Fruit fly (Drosophila melanogaster) whole organism, embryonic: Measurements from ENCODE around the gene wit.

Experiments used
- Bdp1 ChIP-seq: fragments of 200-800 bp; sonication (Bioruptor generic); optimal IDR thresholded peaks from 3 replicates; lab custom pipeline; 2016; ENCODE audit warnings: missing biosample characterization, missing genetic modification characterization
- CG10654 ChIP-seq: fragments of 200-800 bp; sonication (Bioruptor generic); optimal IDR thresholded peaks from 2 replicates; lab custom pipeline; 2016; ENCODE audit warnings: missing biosample characterization, missing genetic modification characterization
- CG11723 ChIP-seq: fragments of 200-800 bp; sonication (Bioruptor generic); optimal IDR thresholded peaks from 2 replicates; lab custom pipeline; 2017; ENCODE audit warnings: missing biosample characterization, mild to moderate bottlenecking, missing genetic modification characterization
- CG12236 ChIP-seq: fragments of 200-800 bp; sonication (Bioruptor generic); optimal IDR thresholded peaks from 2 replicates; lab custom pipeline; 2016; ENCODE audit warnings: missing biosample characterization, missing genetic modification characterization
- CG12769 ChIP-seq: fragments of 200-800 bp; sonication (Bioruptor generic); optimal IDR thresholded peaks from 2 replicates; lab custom pipeline; 2019; ENCODE audit warnings: missing biosample characterization, mild to moderate bottlenecking, missing genetic modification characterization, moderate library complexity
- CG17568 ChIP-seq: fragments of 200-800 bp; sonication (Bioruptor generic); optimal IDR thresholded peaks from 2 replicates; lab custom pipeline; 2018; ENCODE audit warnings: missing biosample characterization, mild to moderate bottlenecking, missing genetic modification characterization, moderate library complexity
- CG17612 ChIP-seq: fragments of 200-800 bp; sonication (Bioruptor generic); IDR thresholded peaks from 2 replicates; pipeline ENCODE4 v1.3.6; 2022; ENCODE audit warnings: missing biosample characterization, missing genetic modification characterization
- CG18619 ChIP-seq: fragments of 200-800 bp; sonication (Bioruptor generic); optimal IDR thresholded peaks from 3 replicates; lab custom pipeline; 2017; ENCODE audit warnings: missing biosample characterization, mild to moderate bottlenecking, missing genetic modification characterization
- CG18764 ChIP-seq: fragments of 200-800 bp; sonication (Bioruptor generic); optimal IDR thresholded peaks from 3 replicates; lab custom pipeline; 2016; ENCODE audit warnings: missing biosample characterization, missing genetic modification characterization
- CG2199 ChIP-seq: fragments of 200-800 bp; sonication (Bioruptor generic); IDR thresholded peaks from 3 replicates; pipeline ENCODE4 v1.3.6; 2022; ENCODE audit warnings: missing biosample characterization, missing genetic modification characterization
- CG2202 ChIP-seq: fragments of 200-800 bp; sonication (Bioruptor generic); optimal IDR thresholded peaks from 2 replicates; lab custom pipeline; 2018; ENCODE audit warnings: missing biosample characterization, mild to moderate bottlenecking, missing genetic modification characterization
- CG32532 ChIP-seq: fragments of 200-800 bp; sonication (Bioruptor generic); IDR thresholded peaks from 2 replicates; pipeline ENCODE4 v1.3.6; 2022; ENCODE audit warnings: missing biosample characterization, missing genetic modification characterization
- CG5180 ChIP-seq: fragments of 200-800 bp; sonication (Bioruptor generic); optimal IDR thresholded peaks from 3 replicates; lab custom pipeline; 2017; ENCODE audit warnings: missing biosample characterization, missing genetic modification characterization, mild to moderate bottlenecking, moderate library complexity, missing genetic modification reagents
- CG6254 ChIP-seq: fragments of 200-800 bp; sonication (Bioruptor generic); optimal IDR thresholded peaks from 3 replicates; lab custom pipeline; 2017; ENCODE audit warnings: mild to moderate bottlenecking, missing biosample characterization, missing genetic modification reagents, missing genetic modification characterization
- CG7928 ChIP-seq: fragments of 200-800 bp; sonication (Bioruptor generic); optimal IDR thresholded peaks from 2 replicates; lab custom pipeline; 2017; ENCODE audit warnings: missing biosample characterization, mild to moderate bottlenecking, missing genetic modification characterization
- CG9817 ChIP-seq: fragments of 200-800 bp; sonication (Bioruptor generic); optimal IDR thresholded peaks from 2 replicates; lab custom pipeline; 2018; ENCODE audit warnings: missing biosample characterization, mild to moderate bottlenecking, missing genetic modification characterization, moderate library complexity
- Doc2 ChIP-seq: fragments of 200-800 bp; sonication (Bioruptor generic); IDR thresholded peaks from 2 replicates; pipeline ENCODE4 v1.3.6; 2022; ENCODE audit warnings: missing biosample characterization, missing genetic modification characterization
- Dref ChIP-seq: fragments of 200-800 bp; sonication (Bioruptor generic); IDR thresholded peaks from 2 replicates; pipeline ENCODE4 v1.3.6; 2022; ENCODE audit warnings: missing biosample characterization, missing genetic modification characterization
- Hand ChIP-seq: fragments of 200-800 bp; sonication (Bioruptor generic); optimal IDR thresholded peaks from 2 replicates; lab custom pipeline; 2017; ENCODE audit warnings: mild to moderate bottlenecking, missing biosample characterization, missing genetic modification reagents, missing genetic modification characterization
- Hmr ChIP-seq: fragments of 200-800 bp; sonication (Bioruptor generic); optimal IDR thresholded peaks from 3 replicates; lab custom pipeline; 2017; ENCODE audit warnings: mild to moderate bottlenecking, missing biosample characterization, missing genetic modification reagents, missing genetic modification characterization
- Myb ChIP-seq: fragments of 200-800 bp; sonication (Bioruptor generic); optimal IDR thresholded peaks from 2 replicates; lab custom pipeline; 2016; ENCODE audit warnings: missing biosample characterization, missing genetic modification characterization
- NK7.1 ChIP-seq: fragments of 200-800 bp; sonication (Bioruptor generic); optimal IDR thresholded peaks from 3 replicates; lab custom pipeline; 2016; ENCODE audit warnings: missing biosample characterization, missing genetic modification characterization
- Neu2 ChIP-seq: fragments of 200-800 bp; sonication (Bioruptor generic); optimal IDR thresholded peaks from 3 replicates; lab custom pipeline; 2016; ENCODE audit warnings: missing biosample characterization, missing genetic modification characterization, borderline replicate concordance
- Nf-YB ChIP-seq: fragments of 200-800 bp; sonication (Bioruptor generic); optimal IDR thresholded peaks from 3 replicates; lab custom pipeline; 2019; ENCODE audit warnings: missing biosample characterization, mild to moderate bottlenecking, missing genetic modification characterization, moderate library complexity
- Scr ChIP-seq: fragments of 200-800 bp; sonication (Bioruptor generic); IDR thresholded peaks from 2 replicates; pipeline ENCODE4 v1.3.6; 2022; ENCODE audit warnings: missing biosample characterization, missing genetic modification characterization; ENCODE audit not compliant: partially characterized antibody
- Sox100B ChIP-seq: fragments of 200-800 bp; sonication (Bioruptor generic); optimal IDR thresholded peaks from 3 replicates; lab custom pipeline; 2018; ENCODE audit warnings: missing biosample characterization, mild to moderate bottlenecking, missing genetic modification characterization
- Sry-β ChIP-seq: fragments of 200-800 bp; sonication (Bioruptor generic); optimal IDR thresholded peaks from 2 replicates; lab custom pipeline; 2018; ENCODE audit warnings: missing biosample characterization, mild to moderate bottlenecking, missing genetic modification characterization, moderate library complexity
- Ssrp ChIP-seq: fragments of 200-800 bp; sonication (Bioruptor generic); optimal IDR thresholded peaks from 2 replicates; lab custom pipeline; 2018; ENCODE audit warnings: missing biosample characterization, mild to moderate bottlenecking, missing genetic modification characterization, moderate library complexity
- Usf ChIP-seq: fragments of 200-800 bp; sonication (Bioruptor generic); optimal IDR thresholded peaks from 2 replicates; lab custom pipeline; 2017; ENCODE audit warnings: missing genotype, missing biosample characterization, missing genetic modification characterization
- Xbp1 ChIP-seq: fragments of 200-800 bp; sonication (Bioruptor generic); optimal IDR thresholded peaks from 3 replicates; lab custom pipeline; 2016; ENCODE audit warnings: missing biosample characterization, mild to moderate bottlenecking, missing genetic modification characterization
- ara ChIP-seq: fragments of 200-800 bp; sonication (Bioruptor generic); IDR thresholded peaks from 2 replicates; pipeline ENCODE4 v1.3.6; 2022; ENCODE audit warnings: missing biosample characterization, missing genetic modification characterization
- ash1 ChIP-seq: fragments of 200-800 bp; sonication (Bioruptor generic); optimal IDR thresholded peaks from 2 replicates; lab custom pipeline; 2018; ENCODE audit warnings: missing biosample characterization, mild to moderate bottlenecking, missing genetic modification characterization
- az2 ChIP-seq: fragments of 200-800 bp; sonication (Bioruptor generic); optimal IDR thresholded peaks from 3 replicates; lab custom pipeline; 2016; ENCODE audit warnings: missing biosample characterization, missing genetic modification characterization
- bbx ChIP-seq: fragments of 200-800 bp; sonication (Bioruptor generic); IDR thresholded peaks from 2 replicates; pipeline ENCODE4 v1.3.6; 2022; ENCODE audit warnings: missing biosample characterization, missing genetic modification characterization; ENCODE audit not compliant: partially characterized antibody
- cg ChIP-seq: fragments of 200-800 bp; sonication (Bioruptor generic); optimal IDR thresholded peaks from 3 replicates; lab custom pipeline; 2019; ENCODE audit warnings: missing biosample characterization, mild to moderate bottlenecking, missing genetic modification characterization, moderate library complexity
- chif ChIP-seq, 2 experiments: fragments of 200-800 bp; sonication (Bioruptor generic); optimal IDR thresholded peaks; 3 replicates each; lab custom pipeline; 2016; ENCODE audit warnings: missing biosample characterization in 2 of 2, missing genetic modification characterization in 2 of 2
- esg ChIP-seq: fragments of 200-800 bp; sonication (Bioruptor generic); conservative IDR thresholded peaks from 2 replicates; pipeline ENCODE4 v1.3.6; 2022; ENCODE audit warnings: missing biosample characterization, missing genetic modification characterization
- insv ChIP-seq, 2 experiments: fragments of 200-800 bp; sonication (Bioruptor generic); optimal IDR thresholded peaks; 3 replicates each; lab custom pipeline; 2016 to 2018; ENCODE audit warnings: missing biosample characterization in 2 of 2, missing genetic modification characterization in 2 of 2
- kay ChIP-seq: fragments of 200-800 bp; sonication (Bioruptor generic); optimal IDR thresholded peaks from 2 replicates; lab custom pipeline; 2016; ENCODE audit warnings: missing biosample characterization, missing genetic modification characterization
- lab ChIP-seq: fragments of 200-800 bp; sonication (Bioruptor generic); optimal IDR thresholded peaks from 3 replicates; lab custom pipeline; 2017; ENCODE audit warnings: missing biosample characterization, missing genetic modification characterization, mild to moderate bottlenecking, moderate library complexity, missing genetic modification reagents
- pan ChIP-seq, 4 experiments: fragments of >200 bp in 3 of 4; fragments of 200-800 bp in 1 of 4; sonication (Bioruptor generic) in 1 of 4; optimal IDR thresholded peaks in 3 of 4; IDR thresholded peaks in 1 of 4; 2 replicates each; pipeline versions ENCODE4 v1.3.6 to Lab custom; 2017 to 2022; ENCODE audit warnings: missing biosample characterization in 2 of 4, missing genetic modification characterization in 2 of 4, mixed read lengths in 1 of 4
- prd ChIP-seq, 3 experiments: fragments of >200 bp in 2 of 3; fragments of 200-800 bp in 1 of 3; sonication (Bioruptor generic) in 1 of 3; optimal IDR thresholded peaks in 2 of 3; IDR thresholded peaks in 1 of 3; 2 replicates in 2 of 3; 3 replicates in 1 of 3; pipeline versions ENCODE4 v1.3.6 to Lab custom; 2017 to 2022; ENCODE audit warnings: missing biosample characterization in 1 of 3, missing genetic modification characterization in 1 of 3
- rib ChIP-seq: fragments of 200-800 bp; sonication (Bioruptor generic); IDR thresholded peaks from 2 replicates; pipeline ENCODE4 v1.3.6; 2022; ENCODE audit warnings: missing biosample characterization, missing genetic modification characterization
- slp2 ChIP-seq: fragments of 200-800 bp; sonication (Bioruptor generic); optimal IDR thresholded peaks from 2 replicates; lab custom pipeline; 2016; ENCODE audit warnings: missing biosample characterization, missing genetic modification characterization
- sna ChIP-seq: fragments of 200-800 bp; sonication (Bioruptor generic); IDR thresholded peaks from 2 replicates; pipeline ENCODE4 v1.3.6; 2022; ENCODE audit warnings: missing biosample characterization, missing genetic modification characterization; ENCODE audit not compliant: partially characterized antibody
- tx ChIP-seq: fragments of 200-800 bp; sonication (Bioruptor generic); optimal IDR thresholded peaks from 2 replicates; lab custom pipeline; 2016; ENCODE audit warnings: missing biosample characterization, missing genetic modification characterization
- wek ChIP-seq: fragments of 200-800 bp; sonication (Bioruptor generic); optimal IDR thresholded peaks from 3 replicates; lab custom pipeline; 2018; ENCODE audit warnings: missing biosample characterization, mild to moderate bottlenecking, missing genetic modification characterization, moderate library complexity

The wit gene

DNA sequence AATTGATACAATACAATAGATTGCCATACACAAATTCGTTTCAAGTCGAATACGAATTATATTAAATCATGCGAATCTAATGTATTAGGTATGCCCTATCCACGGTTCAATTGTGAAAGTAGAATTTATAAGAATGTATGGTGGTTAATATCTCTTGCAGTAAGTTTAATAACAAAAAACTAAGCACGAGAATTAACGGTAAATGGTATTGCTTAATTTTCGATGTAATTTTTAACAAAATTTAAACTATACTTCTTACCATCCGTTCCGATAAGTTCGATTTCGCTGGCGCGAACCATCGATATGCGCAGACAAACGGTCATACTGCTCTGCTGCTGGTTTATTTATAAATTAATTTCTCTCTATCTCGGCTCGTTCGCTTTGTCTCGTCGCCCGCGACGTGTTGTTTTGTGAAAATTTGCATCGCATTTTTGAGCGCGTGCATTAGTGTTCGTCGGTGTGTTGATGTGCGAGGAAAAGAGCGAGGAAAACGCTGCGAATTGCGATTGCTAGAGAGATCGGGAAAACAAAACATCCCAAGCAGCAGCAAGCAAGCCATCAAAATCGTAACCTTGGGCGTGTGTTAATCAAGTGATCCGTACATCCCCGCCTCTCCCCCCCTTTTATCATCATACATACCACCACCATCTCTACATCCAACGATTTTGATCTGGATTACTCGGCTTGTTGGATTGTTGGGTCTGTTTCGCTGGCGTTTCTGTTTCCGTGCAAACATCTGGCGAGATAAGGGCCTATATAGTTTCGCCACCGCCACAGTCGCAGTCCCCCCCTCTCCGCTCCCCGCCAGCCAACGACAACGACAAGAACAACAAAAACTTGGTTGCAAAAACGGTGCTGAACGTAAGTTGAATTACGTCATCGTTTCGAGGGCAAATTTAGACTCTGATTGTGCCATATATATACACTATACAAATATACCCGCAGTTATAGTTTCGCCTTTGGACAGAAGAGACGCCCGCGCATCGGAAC is 32.0 kb upstream of the wit start, which contains the start of gene Fit1 (continued):
- no peak for TF ChIP-seq CG18764 (GFP tag; lab: Kevin White, UChicago)
- TF ChIP-seq CG11723 (GFP tag; lab: Kevin White, UChicago) = no peak
- no peak for TF ChIP-seq CG12236 (GFP tag; lab: Kevin White, UChicago)
- TF ChIP-seq Sox100B (GFP tag; lab: Kevin White, UChicago) = no peak
- TF ChIP-seq CG10654 (GFP tag; lab: Kevin White, UChicago) = no peak
- TF ChIP-seq kay (GFP tag; lab: Kevin White, UChicago) = no peak
- TF ChIP-seq CG18619 (GFP tag; lab: Kevin White, UChicago) = no peak
- TF ChIP-seq CG17568 = no peak
- TF ChIP-seq Doc2 (GFP tag; lab: Robert Waterston, UW) = no peak
- TF ChIP-seq sna (GFP tag; lab: Robert Waterston, UW) = no peak
- no peak for TF ChIP-seq slp2 (GFP tag; lab: Kevin White, UChicago)
- TF ChIP-seq CG32532 (GFP tag; lab: Robert Waterston, UW) = no peak
- peak; percentile 42 for TF ChIP-seq cg (GFP tag; lab: Kevin White, UChicago)
- no peak for TF ChIP-seq CG2202
- peak; percentile 53 for TF ChIP-seq Scr (GFP tag; lab: Robert Waterston, UW)
- TF ChIP-seq CG6254 (GFP tag; lab: Kevin White, UChicago) = no peak
- TF ChIP-seq ash1 (GFP tag; lab: Kevin White, UChicago) = no peak
- peak; percentile 59 for TF ChIP-seq lab (GFP tag; lab: Kevin White, UChicago)
- no peak for TF ChIP-seq CG17612 (GFP tag; lab: Robert Waterston, UW)
- TF ChIP-seq CG9817 (tag; lab: Kevin White, UChicago) = no peak
- TF ChIP-seq ara (GFP tag; lab: Robert Waterston, UW) = no peak
- TF ChIP-seq Neu2 (GFP tag; lab: Kevin White, UChicago) = no peak
- no peak for TF ChIP-seq Myb (GFP tag; lab: Kevin White, UChicago)
- no peak for TF ChIP-seq CG7928
- no peak for TF ChIP-seq CG5180
- no peak for TF ChIP-seq Usf (GFP tag; lab: Kevin White, UChicago)
- TF ChIP-seq Dref (GFP tag; lab: Robert Waterston, UW) = peak; percentile 84
- TF ChIP-seq rib (GFP tag; lab: Robert Waterston, UW) = peak; percentile 96
- TF ChIP-seq Nf-YB (GFP tag; lab: Kevin White, UChicago) = no peak
- TF ChIP-seq CG12769 (tag; lab: Kevin White, UChicago) = peak; percentile 73
- TF ChIP-seq insv (GFP tag; optimal IDR thresholded peaks at IDR 0.05; lab: Kevin White, UChicago) = no peak
- no peak for TF ChIP-seq Xbp1
- TF ChIP-seq chif (GFP tag; optimal IDR thresholded peaks at IDR 0.05; lab: Kevin White, UChicago) = no peak
- no peak for TF ChIP-seq Bdp1 (GFP tag; lab: Kevin White, UChicago)
- no peak for TF ChIP-seq az2
- TF ChIP-seq tx (GFP tag; lab: Kevin White, UChicago) = no peak
- TF ChIP-seq wek = no peak
- no peak for TF ChIP-seq Hmr
- TF ChIP-seq prd (optimal IDR thresholded peaks at IDR 0.05; lab: Kevin White, UChicago) = no peak
- TF ChIP-seq prd (GFP tag; IDR thresholded peaks at IDR 0.05; lab: Robert Waterston, UW) = no peak
- TF ChIP-seq bbx = peak; percentile 79
- peak; percentile 58 for TF ChIP-seq Hand (GFP tag; lab: Kevin White, UChicago)
- no peak for TF ChIP-seq NK7.1 (GFP tag; lab: Kevin White, UChicago)
- TF ChIP-seq Sry-β = no peak
- no peak for TF ChIP-seq esg (GFP tag; lab: Robert Waterston, UW)
- no peak for TF ChIP-seq pan (optimal IDR thresholded peaks at IDR 0.05; lab: Kevin White, UChicago)
- TF ChIP-seq pan (GFP tag; optimal IDR thresholded peaks at IDR 0.05 in 1 of 2, IDR thresholded peaks at IDR 0.05 in 1 of 2) = peak in 1 of 2 experiments; percentile 7
- TF ChIP-seq Ssrp (tag; lab: Kevin White, UChicago) = no peak
- no peak for TF ChIP-seq CG2199 (GFP tag; lab: Robert Waterston, UW)
